Worm (Caenorhabditis elegans) whole organism, L1 larva: ENCODE measurements around the gene rab-39.

Source experiments
- C16A3.4 ChIP-seq: fragments of 150-350 bp; optimal IDR thresholded peaks from 2 replicates; lab custom pipeline; 2014; ENCODE audit warnings: missing biosample characterization, missing genetic modification characterization
- C34B4.2 ChIP-seq: sonication (generic microtip); optimal IDR thresholded peaks from 2 replicates; lab custom pipeline; 2017; ENCODE audit warnings: mild to moderate bottlenecking, missing genetic modification characterization, missing compliant biosample characterization
- aha-1 ChIP-seq: fragments of 150-350 bp; optimal IDR thresholded peaks from 2 replicates; lab custom pipeline; 2014; ENCODE audit warnings: missing biosample characterization, missing genetic modification characterization
- alr-1 ChIP-seq: fragments of 200-800 bp; sonication (Bioruptor generic); optimal IDR thresholded peaks from 2 replicates; lab custom pipeline; 2018; ENCODE audit warnings: borderline replicate concordance, mild to moderate bottlenecking, missing genetic modification characterization, missing compliant biosample characterization
- blmp-1 ChIP-seq: fragments of 150-350 bp; optimal IDR thresholded peaks from 2 replicates; lab custom pipeline; 2014; ENCODE audit warnings: missing biosample characterization, missing genetic modification characterization
- ceh-8 ChIP-seq: fragments of 200-800 bp; sonication (Bioruptor generic); optimal IDR thresholded peaks from 2 replicates; lab custom pipeline; 2018; ENCODE audit warnings: mild to moderate bottlenecking, missing genetic modification characterization, moderate library complexity, missing compliant biosample characterization
- ceh-88 ChIP-seq: fragments of 200-800 bp; sonication (Bioruptor generic); IDR thresholded peaks from 2 replicates; pipeline ENCODE4 v1.3.6; 2022; ENCODE audit warnings: missing genetic modification characterization, missing compliant biosample characterization
- ceh-90 ChIP-seq: sonication (generic microtip); optimal IDR thresholded peaks from 2 replicates; lab custom pipeline; 2016; ENCODE audit warnings: missing genetic modification characterization, missing compliant biosample characterization
- ces-1 ChIP-seq: fragments of 150-350 bp; optimal IDR thresholded peaks from 2 replicates; lab custom pipeline; 2014; ENCODE audit warnings: missing biosample characterization, missing genetic modification reagents, missing genetic modification characterization
- dpl-1 ChIP-seq, 3 experiments: fragments of 150-350 bp in 2 of 3; sonication (generic microtip) in 1 of 3; optimal IDR thresholded peaks; 2 replicates each; lab custom pipeline; 2014 to 2017; ENCODE audit warnings: missing biosample characterization in 3 of 3, missing genetic modification characterization in 3 of 3, missing genetic modification reagents in 3 of 3
- dsc-1 ChIP-seq: sonication (generic microtip); optimal IDR thresholded peaks from 2 replicates; lab custom pipeline; 2016; ENCODE audit warnings: mild to moderate bottlenecking, missing genetic modification characterization, missing compliant biosample characterization
- efl-1 ChIP-seq, 4 experiments: fragments of 150-350 bp; optimal IDR thresholded peaks in 3 of 4; peaks in 1 of 4; 1 replicate in 1 of 4; 2 replicates in 3 of 4; lab custom pipeline; 2014; ENCODE audit warnings: missing biosample characterization in 2 of 4, missing genetic modification characterization in 2 of 4, missing genetic modification reagents in 2 of 4
- efl-3 ChIP-seq: fragments of 200-800 bp; sonication (Bioruptor generic); optimal IDR thresholded peaks from 2 replicates; lab custom pipeline; 2018; ENCODE audit warnings: mild to moderate bottlenecking, missing genetic modification characterization, missing compliant biosample characterization
- egl-13 ChIP-seq: sonication (generic microtip); optimal IDR thresholded peaks from 2 replicates; lab custom pipeline; 2016; ENCODE audit warnings: missing genotype, missing genetic modification reagents, missing genetic modification characterization, missing compliant biosample characterization
- fkh-10 ChIP-seq: sonication (generic microtip); optimal IDR thresholded peaks from 2 replicates; lab custom pipeline; 2017; ENCODE audit warnings: missing biosample characterization, missing genetic modification reagents, missing genetic modification characterization
- grh-1 ChIP-seq: fragments of 200-800 bp; sonication (Bioruptor generic); IDR thresholded peaks from 2 replicates; pipeline ENCODE4 v1.3.6; 2022; ENCODE audit warnings: missing genetic modification reagents, missing genetic modification characterization, missing compliant biosample characterization
- hlh-17 ChIP-seq: fragments of 200-800 bp; sonication (Bioruptor generic); optimal IDR thresholded peaks from 2 replicates; lab custom pipeline; 2018; ENCODE audit warnings: missing genetic modification characterization, mild to moderate bottlenecking, missing compliant biosample characterization, moderate library complexity, borderline replicate concordance
- hpl-2 ChIP-seq: fragments of 150-350 bp; optimal IDR thresholded peaks from 2 replicates; lab custom pipeline; 2014; ENCODE audit warnings: missing biosample characterization, missing genetic modification reagents, missing genetic modification characterization
- irx-1 ChIP-seq: sonication (generic microtip); optimal IDR thresholded peaks from 2 replicates; lab custom pipeline; 2016; ENCODE audit warnings: missing genetic modification characterization, missing compliant biosample characterization
- isw-1 ChIP-seq: fragments of 200-800 bp; sonication (Bioruptor generic); IDR thresholded peaks from 2 replicates; pipeline ENCODE4 v1.3.6; 2022; ENCODE audit warnings: missing genetic modification characterization, missing compliant biosample characterization
- jun-1 ChIP-seq: fragments of 150-350 bp; optimal IDR thresholded peaks from 2 replicates; lab custom pipeline; 2014; ENCODE audit warnings: missing biosample characterization, missing genetic modification reagents, missing genetic modification characterization
- lin-14 ChIP-seq: fragments of 200-800 bp; sonication (Bioruptor generic); optimal IDR thresholded peaks from 2 replicates; lab custom pipeline; 2018; ENCODE audit warnings: mild to moderate bottlenecking, missing genetic modification characterization, moderate library complexity, missing compliant biosample characterization
- lin-15B ChIP-seq: fragments of 150-350 bp; sonication (generic microtip); optimal IDR thresholded peaks from 3 replicates; lab custom pipeline; 2014; ENCODE audit warnings: missing biosample characterization, missing genetic modification characterization
- lin-35 ChIP-seq, 2 experiments: fragments of 150-350 bp; optimal IDR thresholded peaks; 2 replicates each; lab custom pipeline; 2014; ENCODE audit warnings: missing biosample characterization in 2 of 2, missing genetic modification characterization in 2 of 2, missing genetic modification reagents in 2 of 2
- lir-3 ChIP-seq: sonication (generic microtip); optimal IDR thresholded peaks from 2 replicates; lab custom pipeline; 2016; ENCODE audit warnings: mild to moderate bottlenecking, missing genetic modification characterization, moderate library complexity, missing compliant biosample characterization; ENCODE audit not compliant: poor library complexity
- lsy-2 ChIP-seq, 2 experiments: fragments of 150-350 bp; optimal IDR thresholded peaks; 2 replicates each; lab custom pipeline; 2014; ENCODE audit warnings: missing biosample characterization in 2 of 2, missing genetic modification characterization in 2 of 2
- mdl-1 ChIP-seq, 2 experiments: fragments of 150-350 bp; optimal IDR thresholded peaks; 2 replicates each; lab custom pipeline; 2014 to 2017; ENCODE audit warnings: missing biosample characterization in 2 of 2, missing genetic modification characterization in 2 of 2, inconsistent platforms in 1 of 2
- nhr-47 ChIP-seq: sonication (generic microtip); optimal IDR thresholded peaks from 2 replicates; lab custom pipeline; 2016; ENCODE audit warnings: mild to moderate bottlenecking, missing genetic modification characterization, moderate library complexity, missing compliant biosample characterization
- nhr-71 ChIP-seq: sonication (generic microtip); optimal IDR thresholded peaks from 2 replicates; lab custom pipeline; 2016; ENCODE audit warnings: mild to moderate bottlenecking, missing genetic modification characterization, moderate library complexity, missing compliant biosample characterization
- nhr-90 ChIP-seq: sonication (generic microtip); optimal IDR thresholded peaks from 2 replicates; lab custom pipeline; 2016; ENCODE audit warnings: mild to moderate bottlenecking, missing genetic modification characterization, missing compliant biosample characterization; ENCODE audit not compliant: poor library complexity
- skn-1 ChIP-seq: fragments of 150-350 bp; optimal IDR thresholded peaks from 2 replicates; lab custom pipeline; 2014; ENCODE audit warnings: missing biosample characterization, missing genetic modification characterization
- snu-23 ChIP-seq: sonication (generic microtip); optimal IDR thresholded peaks from 2 replicates; lab custom pipeline; 2016; ENCODE audit warnings: missing genetic modification characterization, missing compliant biosample characterization
- sptf-1 ChIP-seq: fragments of 150-350 bp; optimal IDR thresholded peaks from 2 replicates; lab custom pipeline; 2014; ENCODE audit warnings: missing biosample characterization, missing genetic modification characterization
- swsn-7 ChIP-seq: sonication (generic microtip); optimal IDR thresholded peaks from 2 replicates; lab custom pipeline; 2016; ENCODE audit warnings: missing genetic modification characterization, missing compliant biosample characterization
- unc-30 ChIP-seq: sonication (generic microtip); optimal IDR thresholded peaks from 2 replicates; lab custom pipeline; 2017; ENCODE audit warnings: missing biosample characterization, missing genetic modification characterization
- xbp-1 ChIP-seq: sonication (generic microtip); optimal IDR thresholded peaks from 2 replicates; lab custom pipeline; 2016; ENCODE audit warnings: missing genetic modification characterization, missing compliant biosample characterization
- zip-4 ChIP-seq: fragments of 200-800 bp; sonication (Bioruptor generic); optimal IDR thresholded peaks from 2 replicates; lab custom pipeline; 2018; ENCODE audit warnings: mild to moderate bottlenecking, missing genetic modification characterization, moderate library complexity, missing compliant biosample characterization

rab-39 gene

DNA sequence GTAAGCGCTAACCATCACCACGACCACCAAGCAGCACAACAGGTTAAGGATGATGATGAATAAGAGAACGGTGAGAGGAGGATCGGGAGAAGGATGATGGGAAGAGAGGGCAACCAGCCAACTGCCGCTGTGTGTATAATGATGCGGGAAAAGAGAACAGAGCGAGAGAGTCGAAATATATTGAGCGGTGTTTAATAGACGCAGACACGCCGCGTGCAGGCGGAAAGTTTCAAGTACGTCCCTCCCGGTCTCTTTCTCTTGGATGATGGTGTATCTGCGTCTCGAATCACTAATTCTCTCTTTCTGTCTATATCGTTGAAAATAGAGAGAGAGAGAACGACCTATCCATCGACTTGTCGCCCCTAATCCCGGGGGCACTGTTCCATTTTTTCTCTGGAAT, 34.0 kb upstream of the rab-39 start (continued):
- TF ChIP-seq jun-1 (tag; lab: Kevin White, UChicago), result no peak
- TF ChIP-seq swsn-7 (tag; lab: Kevin White, UChicago), result peak; percentile 35
- TF ChIP-seq ceh-8 (GFP tag; lab: Kevin White, UChicago), result no peak
- TF ChIP-seq dsc-1, result no peak
- peak in 2 of 3 experiments; percentile 17 to 35 for TF ChIP-seq dpl-1 (GFP tag; optimal IDR thresholded peaks at IDR 0.05; lab: Kevin White, UChicago)
- no peak for TF ChIP-seq ceh-88 (GFP tag; lab: Robert Waterston, UW)
- TF ChIP-seq hlh-17 (GFP tag; lab: Kevin White, UChicago), result no peak
- TF ChIP-seq lir-3 (tag; lab: Kevin White, UChicago), result no peak
- no peak for TF ChIP-seq ces-1 (GFP tag; lab: Kevin White, UChicago)
- peak; percentile 40 for TF ChIP-seq nhr-47
- TF ChIP-seq hpl-2 (GFP tag; lab: Kevin White, UChicago), result no peak
- no peak for TF ChIP-seq grh-1 (GFP tag; lab: Robert Waterston, UW)
- TF ChIP-seq C16A3.4, result peak; percentile 12
- peak; percentile 47 to 49 for TF ChIP-seq efl-1 (optimal IDR thresholded peaks at IDR 0.05; lab: Kevin White, UChicago)
- peak; percentile 11 to 89 for TF ChIP-seq efl-1 (GFP tag; optimal IDR thresholded peaks at IDR 0.05 in 1 of 2; lab: Kevin White, UChicago)
- TF ChIP-seq lin-14 (GFP tag; lab: Kevin White, UChicago), result peak; percentile 91
- TF ChIP-seq irx-1, result no peak
- no peak for TF ChIP-seq isw-1 (GFP tag; lab: Robert Waterston, UW)
- peak; percentile 34 for TF ChIP-seq skn-1 (tag; lab: Kevin White, UChicago)
- TF ChIP-seq xbp-1 (tag; lab: Kevin White, UChicago), result peak; percentile 4
- no peak for TF ChIP-seq unc-30 (tag; lab: Kevin White, UChicago)
- TF ChIP-seq C34B4.2 (tag; lab: Kevin White, UChicago), result no peak
- TF ChIP-seq sptf-1 (tag; lab: Kevin White, UChicago), result no peak
- TF ChIP-seq lsy-2 (tag; optimal IDR thresholded peaks at IDR 0.05; lab: Kevin White, UChicago), result peak in 1 of 2 experiments; percentile 68
- no peak for TF ChIP-seq fkh-10
- TF ChIP-seq nhr-90 (tag; lab: Kevin White, UChicago), result peak; percentile 3

- TF ChIP-seq lsy-2 (tag; optimal IDR thresholded peaks at IDR 0.05; lab: Kevin White, UChicago) (peak; percentile 26 to 53), snu-23 (GFP tag; lab: Kevin White, UChicago) (peak; percentile 1), dpl-1 (GFP tag; optimal IDR thresholded peaks at IDR 0.05; lab: Kevin White, UChicago) (peak in 2 of 3 experiments; percentile 0 to 46), blmp-1 (tag; lab: Kevin White, UChicago) (peak; percentile 27), efl-3 (GFP tag; lab: Kevin White, UChicago) (no peak), isw-1 (GFP tag; lab: Robert Waterston, UW) (no peak), alr-1 (tag; lab: Kevin White, UChicago) (no peak), irx-1 (no peak), nhr-71 (tag; lab: Kevin White, UChicago) (peak; percentile 31), efl-1 (optimal IDR thresholded peaks at IDR 0.05; lab: Kevin White, UChicago) (peak; percentile 13 to 14), efl-1 (GFP tag; optimal IDR thresholded peaks at IDR 0.05 in 1 of 2; lab: Kevin White, UChicago) (no peak), lin-14 (GFP tag; lab: Kevin White, UChicago) (peak; percentile 27), aha-1 (no peak), mdl-1 (tag; optimal IDR thresholded peaks at IDR 0.05; lab: Kevin White, UChicago) (no peak), lin-15B (tag; lab: Kevin White, UChicago) (no peak), zip-4 (GFP tag; lab: Kevin White, UChicago) (no peak), egl-13 (tag; lab: Kevin White, UChicago) (no peak), lin-35 (GFP tag; optimal IDR thresholded peaks at IDR 0.05; lab: Kevin White, UChicago) (peak in 1 of 2 experiments; percentile 53), ceh-90 (tag; lab: Kevin White, UChicago) (no peak), ceh-8 (GFP tag; lab: Kevin White, UChicago) (no peak)
These were observed 29.9 kb upstream of the rab-39 start, which contains the start of the genes sdhb-1 and cup-15 for ce11 chrII:9352669-9353068. Gene sdhb-1, minus strand, starts transcription at chrII:9352731. Gene cup-15, plus strand, starts transcription at chrII:9353000.
